Fruit fly (Drosophila melanogaster): ENCODE results near the gene CG13654.

CG13654 gene

DNA sequence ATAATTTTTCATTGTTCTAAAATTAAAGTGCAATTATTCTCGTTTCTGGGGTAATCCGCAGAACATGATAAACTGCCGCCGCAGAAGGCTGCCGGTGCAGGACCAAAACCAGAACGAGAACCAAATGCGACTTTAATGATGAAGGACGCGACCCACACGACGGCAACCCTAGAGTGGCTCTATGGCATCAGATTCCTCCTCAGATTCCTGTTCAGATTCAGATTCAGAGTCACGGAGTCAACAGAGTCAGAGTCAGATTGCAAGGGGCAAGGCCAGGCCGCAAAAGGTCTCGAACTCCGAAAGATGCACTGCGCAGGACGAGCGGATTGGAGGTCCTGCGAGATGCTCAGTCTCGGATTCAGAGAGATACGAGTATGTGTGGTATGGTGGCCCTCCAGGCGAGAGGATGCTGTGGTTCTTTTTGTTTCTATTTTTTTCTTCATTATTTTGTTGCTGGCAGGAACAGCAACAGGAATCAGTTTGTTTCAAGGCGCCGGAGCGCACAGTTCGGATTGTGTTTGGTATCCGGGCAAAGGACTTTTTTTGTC is at the start of gene CG13654:
CG13654 (plus strand) TSS at position 498 of the 548 bp plus-strand sequence.
- TF ChIP-seq Sin3A (optimal IDR thresholded peaks at IDR 0.05): no peak
- no peak for TF ChIP-seq insv (optimal IDR thresholded peaks at IDR 0.05)
- TF ChIP-seq ttk (optimal IDR thresholded peaks at IDR 0.05): no peak
- no peak for TF ChIP-seq Myc (optimal IDR thresholded peaks at IDR 0.05)
- no peak for TF ChIP-seq h (optimal IDR thresholded peaks at IDR 0.05)
- TF ChIP-seq psq (optimal IDR thresholded peaks at IDR 0.05): no peak

DNA sequence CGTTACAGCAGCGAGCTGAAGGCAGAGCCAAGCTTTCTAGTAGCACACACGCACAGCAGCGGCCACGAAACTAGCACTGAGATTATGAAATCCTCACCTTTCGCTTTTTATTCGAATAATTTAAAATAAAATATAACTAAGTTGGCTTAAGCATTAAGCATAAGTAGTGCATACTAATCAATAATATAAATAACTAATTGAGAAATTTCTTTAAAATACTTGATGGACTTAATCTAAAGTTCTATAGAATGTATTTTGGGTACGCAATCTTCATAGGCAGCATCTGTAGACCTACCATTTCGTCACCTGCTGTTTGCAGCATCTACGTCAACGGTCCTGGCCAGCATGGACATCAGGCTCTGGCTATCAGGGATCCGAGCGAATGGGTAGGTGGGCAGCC is 47.3 kb upstream of the CG13654 start:
- TF ChIP-seq psq (optimal IDR thresholded peaks at IDR 0.05) (no peak), Myc (optimal IDR thresholded peaks at IDR 0.05) (no peak), insv (optimal IDR thresholded peaks at IDR 0.05) (no peak), ttk (optimal IDR thresholded peaks at IDR 0.05) (no peak), h (optimal IDR thresholded peaks at IDR 0.05) (no peak), Sin3A (optimal IDR thresholded peaks at IDR 0.05) (no peak)

- TF ChIP-seq Sin3A (optimal IDR thresholded peaks at IDR 0.05) (no peak), h (optimal IDR thresholded peaks at IDR 0.05) (no peak), ttk (optimal IDR thresholded peaks at IDR 0.05) (no peak), Myc (optimal IDR thresholded peaks at IDR 0.05) (no peak), insv (optimal IDR thresholded peaks at IDR 0.05) (no peak), psq (optimal IDR thresholded peaks at IDR 0.05) (no peak)
These were observed 38.1 kb upstream of the CG13654 start for dm6 chr3R:25161520-25161919.

- TF ChIP-seq insv (optimal IDR thresholded peaks at IDR 0.05) (no peak), psq (optimal IDR thresholded peaks at IDR 0.05) (no peak), Myc (optimal IDR thresholded peaks at IDR 0.05) (no peak), Sin3A (optimal IDR thresholded peaks at IDR 0.05) (no peak), h (optimal IDR thresholded peaks at IDR 0.05) (no peak), ttk (optimal IDR thresholded peaks at IDR 0.05) (no peak)
These were observed 32.8 kb upstream of the CG13654 start for dm6 chr3R:25166788-25167187.

DNA sequence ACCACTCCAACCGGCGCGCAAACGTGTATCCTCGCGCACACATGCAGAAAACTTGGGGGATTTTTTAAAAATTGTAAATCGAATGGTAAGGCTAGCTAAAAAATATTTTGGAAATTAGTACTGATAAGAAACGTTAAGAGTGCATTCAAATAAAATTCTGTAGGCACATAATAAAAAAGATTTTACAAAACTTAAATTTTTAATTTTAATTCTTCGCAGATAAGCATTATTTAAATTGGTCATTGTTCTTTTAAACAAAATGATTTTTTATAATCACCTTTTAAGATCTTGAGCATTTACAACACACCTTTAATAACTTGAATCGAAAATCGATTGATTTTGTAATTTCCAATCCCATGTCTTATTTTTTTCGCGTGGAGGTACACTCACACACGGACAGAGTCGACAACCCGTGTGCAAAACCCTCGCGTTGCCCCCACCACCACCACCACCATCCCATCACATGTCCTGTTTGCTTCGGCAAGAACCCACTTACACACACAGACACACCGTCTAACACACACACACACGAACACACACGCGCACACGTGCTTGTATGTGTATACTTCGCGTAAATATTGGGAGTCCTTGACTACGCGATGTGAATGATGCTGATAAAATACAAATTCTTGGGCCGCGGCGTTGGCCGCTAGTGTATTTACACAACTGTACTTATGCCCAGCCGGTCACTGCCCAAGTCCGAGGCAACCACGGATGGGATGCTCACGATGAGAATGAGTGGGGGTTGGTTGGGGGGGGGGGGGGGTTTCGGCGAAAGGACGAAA is 32.0 kb upstream of the CG13654 start:
- TF ChIP-seq Sin3A (optimal IDR thresholded peaks at IDR 0.05): no peak
- no peak for TF ChIP-seq Myc (optimal IDR thresholded peaks at IDR 0.05)
- TF ChIP-seq ttk (optimal IDR thresholded peaks at IDR 0.05): no peak
- TF ChIP-seq psq (optimal IDR thresholded peaks at IDR 0.05): no peak
- TF ChIP-seq h (optimal IDR thresholded peaks at IDR 0.05): no peak
- TF ChIP-seq insv (optimal IDR thresholded peaks at IDR 0.05): no peak

DNA sequence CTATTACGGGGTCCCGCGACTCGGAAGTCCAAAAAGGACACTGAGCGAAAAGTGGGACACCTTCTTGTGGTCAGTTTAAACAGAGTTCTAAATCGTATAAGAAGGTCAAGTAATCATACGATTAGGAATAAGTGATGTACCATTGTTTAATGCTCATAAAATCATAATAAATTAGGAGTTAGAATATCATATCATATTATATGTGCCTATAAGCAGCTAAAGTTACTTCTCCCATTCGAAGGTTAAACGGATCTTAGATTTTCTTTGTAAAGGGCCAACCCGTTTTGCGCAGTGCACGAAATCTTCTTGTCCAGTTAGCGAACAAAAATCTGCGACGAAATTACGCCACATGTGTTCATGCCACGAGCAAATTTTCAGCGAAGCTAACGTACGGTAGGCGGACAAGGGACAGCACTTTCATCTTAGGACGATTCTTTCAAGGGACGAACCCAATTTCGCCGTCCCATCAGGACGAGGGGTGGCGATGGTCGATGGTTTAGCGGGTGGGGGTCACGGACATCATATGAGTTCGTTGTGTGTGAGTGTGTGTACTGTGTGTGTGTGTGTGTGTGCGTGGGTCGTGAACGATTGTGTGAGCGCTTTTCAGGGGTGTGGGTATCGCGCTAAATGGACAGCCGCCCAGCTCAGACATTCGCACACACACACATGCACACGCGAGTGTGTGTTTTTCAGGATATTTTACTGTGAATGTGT is 31.2 kb upstream of the CG13654 start:
- no peak for TF ChIP-seq h (optimal IDR thresholded peaks at IDR 0.05)
- no peak for TF ChIP-seq Myc (optimal IDR thresholded peaks at IDR 0.05)
- no peak for TF ChIP-seq ttk (optimal IDR thresholded peaks at IDR 0.05)
- no peak for TF ChIP-seq Sin3A (optimal IDR thresholded peaks at IDR 0.05)
- TF ChIP-seq psq (optimal IDR thresholded peaks at IDR 0.05): no peak
- TF ChIP-seq insv (optimal IDR thresholded peaks at IDR 0.05): no peak

dm6 chr3R:25172353-25172752 is 27.3 kb upstream of the CG13654 start:
- TF ChIP-seq Myc (optimal IDR thresholded peaks at IDR 0.05) (no peak), Sin3A (optimal IDR thresholded peaks at IDR 0.05) (no peak), psq (optimal IDR thresholded peaks at IDR 0.05) (no peak), insv (optimal IDR thresholded peaks at IDR 0.05) (no peak), ttk (optimal IDR thresholded peaks at IDR 0.05) (no peak), h (optimal IDR thresholded peaks at IDR 0.05) (no peak)

DNA sequence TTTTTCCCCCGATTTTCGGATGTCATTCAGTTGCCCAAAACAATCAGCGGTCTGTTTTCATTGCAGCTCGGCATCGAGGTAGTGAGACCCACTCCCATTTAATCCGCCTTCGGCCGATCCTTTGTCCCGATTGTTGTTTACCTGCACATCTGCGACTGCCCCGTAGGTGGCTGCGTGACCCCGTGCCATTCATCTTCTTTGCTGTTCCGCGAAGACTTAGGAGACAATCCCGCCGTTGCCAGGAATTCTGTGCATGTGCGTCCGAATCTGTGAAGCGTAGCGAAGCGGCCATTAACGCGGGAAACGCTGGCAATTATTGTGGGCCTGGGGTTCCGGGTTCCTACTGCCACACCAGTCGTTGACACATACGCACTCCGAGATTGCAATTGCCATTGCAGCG is 26.6 kb upstream of the CG13654 start:
- TF ChIP-seq Myc (optimal IDR thresholded peaks at IDR 0.05) (no peak), ttk (optimal IDR thresholded peaks at IDR 0.05) (no peak), Sin3A (optimal IDR thresholded peaks at IDR 0.05) (no peak), insv (optimal IDR thresholded peaks at IDR 0.05) (no peak), h (optimal IDR thresholded peaks at IDR 0.05) (no peak), psq (optimal IDR thresholded peaks at IDR 0.05) (no peak)

DNA sequence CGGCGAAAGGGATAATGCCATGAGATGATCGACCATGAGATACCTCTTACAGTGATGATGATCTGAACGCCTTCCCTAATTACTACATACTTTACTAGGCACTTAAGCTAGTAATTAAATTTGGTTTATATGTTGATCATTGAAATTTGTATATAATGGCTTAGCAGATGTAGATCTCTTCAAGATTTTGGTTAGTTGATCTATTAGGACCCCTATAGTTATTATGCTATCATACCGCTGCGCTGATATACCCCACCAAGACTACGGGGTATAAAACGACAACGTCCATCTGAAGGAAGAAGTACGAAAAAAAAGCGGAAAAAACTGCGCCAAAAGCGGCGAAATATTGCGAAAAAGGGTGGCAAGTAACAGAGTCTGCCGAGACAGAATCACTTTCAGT is 25.4 kb upstream of the CG13654 start:
- TF ChIP-seq psq (optimal IDR thresholded peaks at IDR 0.05) (no peak), Sin3A (optimal IDR thresholded peaks at IDR 0.05) (no peak), insv (optimal IDR thresholded peaks at IDR 0.05) (no peak), h (optimal IDR thresholded peaks at IDR 0.05) (no peak), ttk (optimal IDR thresholded peaks at IDR 0.05) (no peak), Myc (optimal IDR thresholded peaks at IDR 0.05) (no peak)

DNA sequence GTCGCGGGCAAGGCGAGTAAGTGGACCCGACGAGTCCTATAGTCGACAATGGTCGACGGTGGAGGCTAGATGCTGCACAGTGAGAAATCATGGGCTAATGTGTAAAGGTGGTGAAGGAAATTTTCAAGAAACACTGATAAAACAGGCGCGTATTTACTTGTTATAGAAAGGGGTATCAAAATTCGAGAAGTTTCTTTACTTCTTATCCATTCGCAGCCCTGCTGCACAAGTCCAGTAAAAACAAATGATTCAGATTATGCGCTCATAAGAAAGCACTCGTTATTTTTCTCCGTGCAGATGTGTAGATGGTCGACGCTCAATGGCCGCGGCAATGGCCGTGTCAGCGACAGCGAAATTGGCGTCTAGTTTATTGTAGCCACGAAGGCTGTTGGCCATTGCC is 23.1 kb upstream of the CG13654 start:
- TF ChIP-seq ttk (optimal IDR thresholded peaks at IDR 0.05) (no peak), Myc (optimal IDR thresholded peaks at IDR 0.05) (no peak)

DNA sequence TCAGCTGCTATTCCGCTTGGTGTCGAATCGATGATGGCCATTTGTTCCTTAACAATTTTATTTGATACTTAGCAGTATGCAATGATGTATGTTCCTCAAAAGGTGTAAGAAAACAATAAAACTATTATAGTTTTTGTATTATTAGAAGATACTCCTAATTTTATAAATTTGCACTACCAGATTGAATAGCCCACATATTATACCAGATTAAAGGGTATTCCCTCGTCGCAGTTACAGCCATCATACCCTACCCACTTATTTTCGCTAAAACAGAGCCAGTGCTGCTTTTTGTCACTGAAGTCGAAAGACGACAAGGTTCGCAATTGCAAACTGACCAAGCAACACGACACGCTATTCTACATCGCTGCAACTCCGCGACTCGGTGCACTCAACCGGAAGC is 22.2 kb upstream of the CG13654 start:
- TF ChIP-seq psq (optimal IDR thresholded peaks at IDR 0.05) (no peak), insv (optimal IDR thresholded peaks at IDR 0.05) (no peak), ttk (optimal IDR thresholded peaks at IDR 0.05) (no peak)

- TF ChIP-seq ttk (optimal IDR thresholded peaks at IDR 0.05) (no peak), psq (optimal IDR thresholded peaks at IDR 0.05) (no peak), Sin3A (optimal IDR thresholded peaks at IDR 0.05) (no peak), h (optimal IDR thresholded peaks at IDR 0.05) (no peak), insv (optimal IDR thresholded peaks at IDR 0.05) (no peak), Myc (optimal IDR thresholded peaks at IDR 0.05) (no peak)
These were observed 21.1 kb upstream of the CG13654 start for dm6 chr3R:25178521-25178920.

Measured in Kc167 (cell line).